Comparison of ENCODE assay signal across 4 worm cellular contexts in the genomic region with DNA sequence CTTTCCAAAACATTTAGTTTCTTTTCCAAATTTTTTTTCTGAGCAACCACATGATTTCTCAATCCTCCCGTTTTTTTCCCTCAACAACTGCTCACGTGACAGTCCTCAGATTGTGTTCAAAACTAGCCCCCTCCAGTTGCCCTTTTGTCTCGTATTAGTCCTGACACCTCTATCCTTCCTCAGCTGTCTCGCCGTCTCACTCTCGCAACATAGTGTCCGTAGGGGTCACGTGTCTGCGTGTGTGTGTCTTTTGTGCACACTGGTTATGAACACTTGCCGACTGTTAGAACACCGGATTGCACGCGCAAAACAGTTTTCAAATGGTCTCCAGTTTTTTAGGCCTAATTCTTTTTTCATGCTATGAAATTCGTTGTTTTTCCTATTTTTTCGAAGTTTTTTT.
TF ChIP-seq lines count a peak whose summit lies in the region.

No protein-coding gene starts in this region.

TF ChIP-seq in whole organism, L2 larva, 48 proteins besides CTCF, POLR2A, EP300 and RAD21 (continues in another document):
- peak; percentile 42 for TF ChIP-seq sma-3 (GFP tag; optimal IDR thresholded peaks at IDR 0.05; lab: Kevin White, UChicago)
- peak; percentile 92 for TF ChIP-seq sma-9 (GFP tag; optimal IDR thresholded peaks at IDR 0.05; lab: Kevin White, UChicago)
- no peak for TF ChIP-seq sma-9 (tag; optimal IDR thresholded peaks at IDR 0.05; lab: Kevin White, UChicago)
- TF ChIP-seq fos-1 (tag; optimal IDR thresholded peaks at IDR 0.05; lab: Kevin White, UChicago): peak; percentile 36
- TF ChIP-seq lin-11 (tag; optimal IDR thresholded peaks at IDR 0.05; lab: Kevin White, UChicago): peak; percentile 2
- TF ChIP-seq R02D3.7 (tag; optimal IDR thresholded peaks at IDR 0.05; lab: Kevin White, UChicago): no peak
- peak; percentile 87 for TF ChIP-seq nhr-6 (tag; optimal IDR thresholded peaks at IDR 0.05; lab: Kevin White, UChicago)
- no peak for TF ChIP-seq elt-3 (tag; optimal IDR thresholded peaks at IDR 0.05; lab: Kevin White, UChicago)
- no peak for TF ChIP-seq elt-1 (tag; optimal IDR thresholded peaks at IDR 0.05; lab: Kevin White, UChicago)
- no peak for TF ChIP-seq aly-2 (tag; optimal IDR thresholded peaks at IDR 0.05; lab: Kevin White, UChicago)
- peak; percentile 56 for TF ChIP-seq nhr-21 (tag; optimal IDR thresholded peaks at IDR 0.05; lab: Kevin White, UChicago)
- peak; percentile 90 for TF ChIP-seq C34F6.9 (tag; optimal IDR thresholded peaks at IDR 0.05; lab: Kevin White, UChicago)
- no peak for TF ChIP-seq alr-1 (tag; optimal IDR thresholded peaks at IDR 0.05; lab: Kevin White, UChicago)
- no peak for TF ChIP-seq blmp-1 (tag; optimal IDR thresholded peaks at IDR 0.05; lab: Kevin White, UChicago; ENCODE audit: insufficient read depth)
- peak; percentile 69 for TF ChIP-seq lin-13 (GFP tag; optimal IDR thresholded peaks at IDR 0.05; lab: Kevin White, UChicago)
- TF ChIP-seq egl-27 (tag; optimal IDR thresholded peaks at IDR 0.05; lab: Kevin White, UChicago): peak; percentile 81
- TF ChIP-seq nhr-25 (tag; optimal IDR thresholded peaks at IDR 0.05; lab: Kevin White, UChicago): peak; percentile 78
- TF ChIP-seq lsy-2 (tag; optimal IDR thresholded peaks at IDR 0.05; lab: Kevin White, UChicago): peak; percentile 15 to 79
- no peak for TF ChIP-seq ztf-1 (GFP tag; conservative IDR thresholded peaks at IDR 0.05; lab: Robert Waterston, UW)
- TF ChIP-seq ama-1 (optimal IDR thresholded peaks at IDR 0.05; lab: Kevin White, UChicago): no peak
- TF ChIP-seq nhr-129 (tag; optimal IDR thresholded peaks at IDR 0.05; lab: Kevin White, UChicago): peak; percentile 93
- TF ChIP-seq nhr-10 (tag; optimal IDR thresholded peaks at IDR 0.05; lab: Kevin White, UChicago): no peak

TF ChIP-seq in whole organism, L4 larva, 104 proteins besides CTCF, POLR2A, EP300 and RAD21 (continues in another document):
- no peak for TF ChIP-seq ztf-7 (tag; optimal IDR thresholded peaks at IDR 0.05; lab: Kevin White, UChicago)
- peak; percentile 8 for TF ChIP-seq spr-1 (tag; optimal IDR thresholded peaks at IDR 0.05; lab: Kevin White, UChicago)
- TF ChIP-seq snpc-1.2 (GFP tag; IDR thresholded peaks at IDR 0.05; lab: Robert Waterston, UW): no peak
- TF ChIP-seq tra-1 (GFP tag; IDR thresholded peaks at IDR 0.05; lab: Robert Waterston, UW): peak; percentile 62
- no peak for TF ChIP-seq zip-2 (tag; optimal IDR thresholded peaks at IDR 0.05; lab: Kevin White, UChicago)
- TF ChIP-seq duxl-1 (tag; optimal IDR thresholded peaks at IDR 0.05; lab: Kevin White, UChicago; ENCODE audit: poor library complexity): peak; percentile 3
- peak; percentile 92 for TF ChIP-seq mep-1 (tag; optimal IDR thresholded peaks at IDR 0.05; lab: Kevin White, UChicago)
- TF ChIP-seq fkh-10 (GFP tag; optimal IDR thresholded peaks at IDR 0.05; lab: Kevin White, UChicago): peak; percentile 45
- peak in 1 of 2 experiments; percentile 22 for TF ChIP-seq daf-16 (GFP tag; optimal IDR thresholded peaks at IDR 0.05; lab: Kevin White, UChicago)
- no peak for TF ChIP-seq daf-16 (tag; optimal IDR thresholded peaks at IDR 0.05; lab: Kevin White, UChicago)
- TF ChIP-seq Y48G9A.11 (GFP tag; IDR thresholded peaks at IDR 0.05; lab: Robert Waterston, UW): no peak
- TF ChIP-seq D1046.2 (GFP tag; IDR thresholded peaks at IDR 0.05; lab: Robert Waterston, UW): no peak
- no peak for TF ChIP-seq dpl-1 (GFP tag; optimal IDR thresholded peaks at IDR 0.05; lab: Kevin White, UChicago)
- peak; percentile 61; the same call in 1 of the 2 replicates for TF ChIP-seq pha-4 (GFP tag; IDR thresholded peaks at IDR 0.05; lab: Robert Waterston, UW)
- no peak for TF ChIP-seq pha-4 (tag; optimal IDR thresholded peaks at IDR 0.05; lab: Kevin White, UChicago)
- TF ChIP-seq lir-3 (tag; optimal IDR thresholded peaks at IDR 0.05; lab: Kevin White, UChicago): no peak
- TF ChIP-seq daf-8 (GFP tag; IDR thresholded peaks at IDR 0.05; lab: Robert Waterston, UW): no peak
- no peak for TF ChIP-seq saeg-2 (GFP tag; IDR thresholded peaks at IDR 0.05; lab: Robert Waterston, UW)
- no peak for TF ChIP-seq ceh-62 (tag; optimal IDR thresholded peaks at IDR 0.05; lab: Kevin White, UChicago)
- TF ChIP-seq ZK546.5 (tag; optimal IDR thresholded peaks at IDR 0.05; lab: Kevin White, UChicago): no peak
- no peak for TF ChIP-seq madf-9 (GFP tag; conservative IDR thresholded peaks at IDR 0.05; lab: Robert Waterston, UW)
- 0 out of 2 replicates have a peak, but pooled peaks have one; percentile 31 for TF ChIP-seq zfp-3 (GFP tag; conservative IDR thresholded peaks at IDR 0.05; lab: Robert Waterston, UW)

TF ChIP-seq in whole organism, late embryonic, 69 proteins besides CTCF, POLR2A, EP300 and RAD21:
- no peak for TF ChIP-seq che-1 (tag; optimal IDR thresholded peaks at IDR 0.05; lab: Kevin White, UChicago)
- no peak for TF ChIP-seq C08G9.2 (tag; optimal IDR thresholded peaks at IDR 0.05; lab: Kevin White, UChicago)
- no peak for TF ChIP-seq syd-9 (tag; optimal IDR thresholded peaks at IDR 0.05; lab: Kevin White, UChicago)
- TF ChIP-seq nfya-1 (tag; optimal IDR thresholded peaks at IDR 0.05; lab: Kevin White, UChicago): peak; percentile 37
- no peak for TF ChIP-seq ceh-9 (tag; optimal IDR thresholded peaks at IDR 0.05; lab: Kevin White, UChicago)
- no peak for TF ChIP-seq pax-1 (tag; optimal IDR thresholded peaks at IDR 0.05; lab: Kevin White, UChicago)
- TF ChIP-seq ceh-34 (tag; optimal IDR thresholded peaks at IDR 0.05; lab: Kevin White, UChicago): peak; percentile 38
- 0 out of 2 replicates have a peak, but pooled peaks have one; percentile 19 for TF ChIP-seq sox-2 (GFP tag; IDR thresholded peaks at IDR 0.05; lab: Robert Waterston, UW)
- TF ChIP-seq ceh-6 (GFP tag; optimal IDR thresholded peaks at IDR 0.05; lab: Kevin White, UChicago): no peak
- peak; percentile 79 for TF ChIP-seq ref-2 (tag; optimal IDR thresholded peaks at IDR 0.05; lab: Kevin White, UChicago)
- peak; percentile 63 for TF ChIP-seq tbx-2 (tag; optimal IDR thresholded peaks at IDR 0.05; lab: Kevin White, UChicago)
- no peak for TF ChIP-seq madf-2 (tag; optimal IDR thresholded peaks at IDR 0.05; lab: Kevin White, UChicago)
- no peak for TF ChIP-seq Y22D7AL.16 (tag; optimal IDR thresholded peaks at IDR 0.05; lab: Kevin White, UChicago)
- TF ChIP-seq ceh-18 (tag; optimal IDR thresholded peaks at IDR 0.05; lab: Kevin White, UChicago): peak; percentile 64
- peak; percentile 39 for TF ChIP-seq unc-55 (GFP tag; optimal IDR thresholded peaks at IDR 0.05; lab: Kevin White, UChicago)
- TF ChIP-seq ceh-31 (tag; optimal IDR thresholded peaks at IDR 0.05; lab: Kevin White, UChicago): peak; percentile 79
- peak; percentile 99 for TF ChIP-seq hlh-30 (tag; optimal IDR thresholded peaks at IDR 0.05; lab: Kevin White, UChicago; ENCODE audit: insufficient read depth)
- TF ChIP-seq hlh-8 (tag; optimal IDR thresholded peaks at IDR 0.05; lab: Kevin White, UChicago): peak; percentile 18
- TF ChIP-seq gmeb-2 (tag; optimal IDR thresholded peaks at IDR 0.05; lab: Kevin White, UChicago): no peak
- TF ChIP-seq ets-4 (tag; optimal IDR thresholded peaks at IDR 0.05; lab: Kevin White, UChicago): no peak
- TF ChIP-seq sdc-2 (tag; optimal IDR thresholded peaks at IDR 0.05; lab: Kevin White, UChicago): peak; percentile 60
- no peak for TF ChIP-seq pha-4 (tag; optimal IDR thresholded peaks at IDR 0.05; lab: Kevin White, UChicago)
TF ChIP-seq in whole organism, late embryonic: peak in this region for 11.

TF ChIP-seq in whole organism, mixed stage, embryonic, 35 proteins besides CTCF, POLR2A, EP300 and RAD21 (continues in another document):
- peak; percentile 1 for TF ChIP-seq unc-62 (GFP tag; optimal IDR thresholded peaks at IDR 0.05; lab: Kevin White, UChicago)
- no peak for TF ChIP-seq tbx-8 (GFP tag; optimal IDR thresholded peaks at IDR 0.05; lab: Kevin White, UChicago)
- TF ChIP-seq ham-2 (GFP tag; optimal IDR thresholded peaks at IDR 0.05; lab: Kevin White, UChicago): peak; percentile 15
- peak; percentile 21 for TF ChIP-seq nhr-237 (tag; optimal IDR thresholded peaks at IDR 0.05; lab: Kevin White, UChicago)
- TF ChIP-seq ces-1 (GFP tag; optimal IDR thresholded peaks at IDR 0.05; lab: Kevin White, UChicago): no peak
- TF ChIP-seq sptf-1 (tag; optimal IDR thresholded peaks at IDR 0.05; lab: Kevin White, UChicago): peak; percentile 51
- TF ChIP-seq pha-4 (tag; optimal IDR thresholded peaks at IDR 0.05; lab: Kevin White, UChicago): peak; percentile 48
- TF ChIP-seq sem-2 (GFP tag; optimal IDR thresholded peaks at IDR 0.05; lab: Kevin White, UChicago): no peak
- TF ChIP-seq mep-1 (tag; optimal IDR thresholded peaks at IDR 0.05; lab: Kevin White, UChicago): peak; percentile 71
- TF ChIP-seq nhr-2 (tag; optimal IDR thresholded peaks at IDR 0.05; lab: Kevin White, UChicago): peak; percentile 90
- TF ChIP-seq ceh-83 (GFP tag; optimal IDR thresholded peaks at IDR 0.05; lab: Kevin White, UChicago): no peak
- TF ChIP-seq M03D4.4 (tag; optimal IDR thresholded peaks at IDR 0.05; lab: Kevin White, UChicago): no peak
- TF ChIP-seq nhr-76 (tag; optimal IDR thresholded peaks at IDR 0.05; lab: Kevin White, UChicago): no peak
- no peak for TF ChIP-seq lsy-2 (tag; optimal IDR thresholded peaks at IDR 0.05; lab: Kevin White, UChicago)
- no peak for TF ChIP-seq snpc-4 (tag; optimal IDR thresholded peaks at IDR 0.05; lab: Kevin White, UChicago)
- no peak for TF ChIP-seq bed-3 (GFP tag; optimal IDR thresholded peaks at IDR 0.05; lab: Kevin White, UChicago)
- no peak for TF ChIP-seq ceh-39 (tag; optimal IDR thresholded peaks at IDR 0.05; lab: Kevin White, UChicago)
- TF ChIP-seq zip-8 (tag; optimal IDR thresholded peaks at IDR 0.05; lab: Kevin White, UChicago): no peak
- peak; percentile 21 for TF ChIP-seq mls-2 (tag; optimal IDR thresholded peaks at IDR 0.05; lab: Kevin White, UChicago)
- TF ChIP-seq lin-13 (tag; optimal IDR thresholded peaks at IDR 0.05; lab: Kevin White, UChicago): peak; percentile 33
- TF ChIP-seq nhr-28 (tag; optimal IDR thresholded peaks at IDR 0.05; lab: Kevin White, UChicago): no peak
- no peak for TF ChIP-seq nhr-12 (tag; optimal IDR thresholded peaks at IDR 0.05; lab: Kevin White, UChicago)
- TF ChIP-seq unc-120 (tag; optimal IDR thresholded peaks at IDR 0.05; lab: Kevin White, UChicago; ENCODE audit: poor library complexity, severe bottlenecking): peak; percentile 32
- TF ChIP-seq mab-5 (tag; optimal IDR thresholded peaks at IDR 0.05; lab: Kevin White, UChicago): no peak
- no peak for TF ChIP-seq lin-32 (GFP tag; optimal IDR thresholded peaks at IDR 0.05; lab: Kevin White, UChicago)
- no peak for TF ChIP-seq unc-39 (tag; optimal IDR thresholded peaks at IDR 0.05; lab: Kevin White, UChicago)
- peak; percentile 41 for TF ChIP-seq drap-1 (GFP tag; optimal IDR thresholded peaks at IDR 0.05; lab: Kevin White, UChicago)
- peak; percentile 83 for TF ChIP-seq hlh-1 (tag; optimal IDR thresholded peaks at IDR 0.05; lab: Kevin White, UChicago)
- peak; percentile 43 for TF ChIP-seq cnd-1 (tag; optimal IDR thresholded peaks at IDR 0.05; lab: Kevin White, UChicago)
- no peak for TF ChIP-seq blmp-1 (tag; optimal IDR thresholded peaks at IDR 0.05; lab: Kevin White, UChicago)
- no peak for TF ChIP-seq flh-1 (GFP tag; optimal IDR thresholded peaks at IDR 0.05; lab: Kevin White, UChicago)
